Fruit fly (Drosophila melanogaster) whole organism, embryonic: ENCODE results near the gene HIP-R.

ENCODE experiments used
- Antp ChIP-seq: fragments of 200-800 bp; sonication (Bioruptor generic); optimal IDR thresholded peaks from 3 replicates; lab custom pipeline; 2016; ENCODE audit warnings: missing biosample characterization, missing genetic modification characterization
- BEAF-32 ChIP-seq: fragments of 200-800 bp; sonication (Bioruptor generic); optimal IDR thresholded peaks from 3 replicates; lab custom pipeline; 2017; ENCODE audit warnings: missing biosample characterization, missing genetic modification characterization, mild to moderate bottlenecking, moderate library complexity, missing genetic modification reagents
- Bgb ChIP-seq: fragments of 200-800 bp; sonication (Bioruptor generic); IDR thresholded peaks from 2 replicates; pipeline ENCODE4 v1.3.6; 2022; ENCODE audit warnings: missing biosample characterization, missing genetic modification characterization; ENCODE audit not compliant: partially characterized antibody
- CG10543 ChIP-seq: fragments of 200-800 bp; sonication (Bioruptor generic); optimal IDR thresholded peaks from 3 replicates; lab custom pipeline; 2017; ENCODE audit warnings: missing biosample characterization, mild to moderate bottlenecking, missing genetic modification characterization, moderate library complexity
- CG11247 ChIP-seq: fragments of 200-800 bp; sonication (Bioruptor generic); IDR thresholded peaks from 2 replicates; pipeline ENCODE4 v1.3.6; 2022; ENCODE audit warnings: missing biosample characterization, missing genetic modification characterization
- CG12659 ChIP-seq: fragments of 200-800 bp; sonication (Bioruptor generic); optimal IDR thresholded peaks from 3 replicates; lab custom pipeline; 2017; ENCODE audit warnings: mild to moderate bottlenecking, missing biosample characterization, missing genetic modification reagents, missing genetic modification characterization
- CG14710 ChIP-seq: fragments of 200-800 bp; sonication (Bioruptor generic); optimal IDR thresholded peaks from 3 replicates; lab custom pipeline; 2019; ENCODE audit warnings: missing biosample characterization, mild to moderate bottlenecking, missing genetic modification characterization, moderate library complexity
- CG17328 ChIP-seq: fragments of 200-800 bp; sonication (Bioruptor generic); IDR thresholded peaks from 2 replicates; pipeline ENCODE4 v1.3.6; 2022; ENCODE audit warnings: missing biosample characterization, missing genetic modification characterization
- CG17568 ChIP-seq: fragments of 200-800 bp; sonication (Bioruptor generic); optimal IDR thresholded peaks from 2 replicates; lab custom pipeline; 2018; ENCODE audit warnings: missing biosample characterization, mild to moderate bottlenecking, missing genetic modification characterization, moderate library complexity
- CG17829 ChIP-seq: fragments of 200-800 bp; optimal IDR thresholded peaks from 2 replicates; lab custom pipeline; 2019; ENCODE audit warnings: missing biosample characterization, mild to moderate bottlenecking, missing genetic modification characterization, moderate library complexity
- CG18011 ChIP-seq: fragments of 200-800 bp; sonication (Bioruptor generic); optimal IDR thresholded peaks from 2 replicates; lab custom pipeline; 2017; ENCODE audit warnings: missing biosample characterization, missing genetic modification characterization, mild to moderate bottlenecking, moderate library complexity, missing genotype
- CG18262 ChIP-seq: fragments of 200-800 bp; optimal IDR thresholded peaks from 3 replicates; lab custom pipeline; 2019; ENCODE audit warnings: missing biosample characterization, mild to moderate bottlenecking, missing genetic modification characterization, moderate library complexity
- CG30403 ChIP-seq: fragments of 200-800 bp; sonication (Bioruptor generic); optimal IDR thresholded peaks from 3 replicates; lab custom pipeline; 2016; ENCODE audit warnings: missing biosample characterization, missing genetic modification characterization
- CG42726 ChIP-seq: fragments of 200-800 bp; sonication (Bioruptor generic); IDR thresholded peaks from 2 replicates; pipeline ENCODE4 v1.3.6; 2022; ENCODE audit warnings: missing biosample characterization, missing genetic modification characterization; ENCODE audit not compliant: partially characterized antibody
- CG4282 ChIP-seq: fragments of 200-800 bp; sonication (Bioruptor generic); optimal IDR thresholded peaks from 2 replicates; lab custom pipeline; 2016; ENCODE audit warnings: missing biosample characterization, missing genetic modification characterization
- CG6683 ChIP-seq: fragments of 200-800 bp; sonication (Bioruptor generic); optimal IDR thresholded peaks from 2 replicates; lab custom pipeline; 2017; ENCODE audit warnings: missing biosample characterization, mild to moderate bottlenecking, missing genetic modification characterization, missing genetic modification reagents
- CG7786 ChIP-seq: fragments of 200-800 bp; sonication (Bioruptor generic); optimal IDR thresholded peaks from 2 replicates; lab custom pipeline; 2016; ENCODE audit warnings: missing biosample characterization, missing genetic modification characterization
- CG7987 ChIP-seq: fragments of 200-800 bp; sonication (Bioruptor generic); optimal IDR thresholded peaks from 2 replicates; lab custom pipeline; 2018; ENCODE audit warnings: missing biosample characterization, mild to moderate bottlenecking, missing genetic modification characterization, moderate library complexity
- CG9215 ChIP-seq: fragments of 200-800 bp; sonication (Bioruptor generic); IDR thresholded peaks from 2 replicates; pipeline ENCODE4 v1.3.6; 2022; ENCODE audit warnings: missing biosample characterization, missing genetic modification characterization
- D19A ChIP-seq: fragments of 200-800 bp; optimal IDR thresholded peaks from 3 replicates; lab custom pipeline; 2019; ENCODE audit warnings: missing biosample characterization, mild to moderate bottlenecking, missing genetic modification characterization, moderate library complexity
- Dbx ChIP-seq: fragments of 200-800 bp; sonication (Bioruptor generic); IDR thresholded peaks from 3 replicates; pipeline ENCODE4 v1.3.6; 2022; ENCODE audit warnings: missing biosample characterization, missing genetic modification characterization
- Doc3 ChIP-seq: fragments of 200-800 bp; sonication (Bioruptor generic); IDR thresholded peaks from 3 replicates; pipeline ENCODE4 v1.3.6; 2022; ENCODE audit warnings: missing biosample characterization, missing genetic modification characterization; ENCODE audit not compliant: partially characterized antibody
- Fer1 ChIP-seq: fragments of 200-800 bp; sonication (Bioruptor generic); optimal IDR thresholded peaks from 2 replicates; lab custom pipeline; 2017; ENCODE audit warnings: missing biosample characterization, mild to moderate bottlenecking, missing genetic modification characterization
- HHEX ChIP-seq: fragments of 200-800 bp; sonication (Bioruptor generic); optimal IDR thresholded peaks from 3 replicates; lab custom pipeline; 2017; ENCODE audit warnings: missing biosample characterization, mild to moderate bottlenecking, missing genetic modification characterization, missing genetic modification reagents
- HLHmδ ChIP-seq: fragments of 200-800 bp; sonication (Bioruptor generic); optimal IDR thresholded peaks from 2 replicates; lab custom pipeline; 2018; ENCODE audit warnings: missing biosample characterization, mild to moderate bottlenecking, missing genetic modification characterization, moderate library complexity
- HmgD ChIP-seq: fragments of 200-800 bp; sonication (Bioruptor generic); optimal IDR thresholded peaks from 3 replicates; lab custom pipeline; 2016; ENCODE audit warnings: missing biosample characterization, missing genetic modification characterization
- Hsf ChIP-seq: fragments of 200-800 bp; sonication (Bioruptor generic); optimal IDR thresholded peaks from 3 replicates; lab custom pipeline; 2016; ENCODE audit warnings: missing biosample characterization, missing genetic modification characterization
- MTF-1 ChIP-seq: fragments of 200-800 bp; sonication (Bioruptor generic); optimal IDR thresholded peaks from 2 replicates; lab custom pipeline; 2018; ENCODE audit warnings: missing biosample characterization, mild to moderate bottlenecking, missing genetic modification characterization, borderline replicate concordance
- Mes4 ChIP-seq: fragments of 200-800 bp; sonication (Bioruptor generic); optimal IDR thresholded peaks from 2 replicates; lab custom pipeline; 2016; ENCODE audit warnings: missing biosample characterization, missing genetic modification characterization
- Nf-YA ChIP-seq: fragments of 200-800 bp; sonication (Bioruptor generic); IDR thresholded peaks from 2 replicates; pipeline ENCODE4 v1.3.6; 2022; ENCODE audit warnings: missing biosample characterization, missing genetic modification characterization
- Scr ChIP-seq: fragments of 200-800 bp; sonication (Bioruptor generic); IDR thresholded peaks from 2 replicates; pipeline ENCODE4 v1.3.6; 2022; ENCODE audit warnings: missing biosample characterization, missing genetic modification characterization; ENCODE audit not compliant: partially characterized antibody
- Usf ChIP-seq: fragments of 200-800 bp; sonication (Bioruptor generic); optimal IDR thresholded peaks from 2 replicates; lab custom pipeline; 2017; ENCODE audit warnings: missing genotype, missing biosample characterization, missing genetic modification characterization
- abd-A ChIP-seq: fragments of 200-800 bp; sonication (Bioruptor generic); optimal IDR thresholded peaks from 3 replicates; lab custom pipeline; 2019; ENCODE audit warnings: missing biosample characterization, mild to moderate bottlenecking, missing genetic modification characterization, moderate library complexity
- eyg ChIP-seq: fragments of 200-800 bp; sonication (Bioruptor generic); optimal IDR thresholded peaks from 3 replicates; lab custom pipeline; 2016; ENCODE audit warnings: missing biosample characterization, missing genetic modification characterization
- ftz-f1 ChIP-seq: fragments of 200-800 bp; sonication (Bioruptor generic); optimal IDR thresholded peaks from 2 replicates; lab custom pipeline; 2016; ENCODE audit warnings: missing biosample characterization, missing genetic modification characterization
- hb ChIP-seq: fragments of 200-800 bp; sonication (Bioruptor generic); IDR thresholded peaks from 3 replicates; pipeline ENCODE4 v1.3.6; 2022; ENCODE audit warnings: missing biosample characterization, missing genetic modification characterization; ENCODE audit not compliant: partially characterized antibody
- jumu ChIP-seq: fragments of 200-800 bp; sonication (Bioruptor generic); optimal IDR thresholded peaks from 3 replicates; lab custom pipeline; 2016; ENCODE audit warnings: missing biosample characterization, missing genetic modification characterization
- kah ChIP-seq: fragments of 200-800 bp; sonication (Bioruptor generic); optimal IDR thresholded peaks from 2 replicates; lab custom pipeline; 2018; ENCODE audit warnings: missing biosample characterization, mild to moderate bottlenecking, missing genetic modification characterization
- knrl ChIP-seq: fragments of 200-800 bp; sonication (Bioruptor generic); IDR thresholded peaks from 3 replicates; pipeline ENCODE4 v1.3.6; 2022; ENCODE audit warnings: missing biosample characterization, missing genetic modification characterization; ENCODE audit not compliant: partially characterized antibody
- nmo ChIP-seq: fragments of 200-800 bp; sonication (Bioruptor generic); optimal IDR thresholded peaks from 2 replicates; lab custom pipeline; 2018; ENCODE audit warnings: missing biosample characterization, mild to moderate bottlenecking, missing genetic modification characterization, moderate library complexity
- peb ChIP-seq: fragments of 200-800 bp; sonication (Bioruptor generic); IDR thresholded peaks from 2 replicates; pipeline ENCODE4 v1.3.6; 2022; ENCODE audit warnings: missing biosample characterization, missing genetic modification characterization
- row ChIP-seq: fragments of 200-800 bp; sonication (Bioruptor generic); IDR thresholded peaks from 3 replicates; pipeline ENCODE4 v1.3.6; 2022; ENCODE audit warnings: missing biosample characterization, missing genetic modification characterization
- so ChIP-seq: fragments of 200-800 bp; sonication (Bioruptor generic); IDR thresholded peaks from 3 replicates; pipeline ENCODE4 v1.3.6; 2022; ENCODE audit warnings: missing biosample characterization, missing genetic modification characterization
- stwl ChIP-seq: fragments of 200-800 bp; sonication (Bioruptor generic); optimal IDR thresholded peaks from 3 replicates; lab custom pipeline; 2018; ENCODE audit warnings: missing biosample characterization, mild to moderate bottlenecking, missing genetic modification characterization, moderate library complexity
- tll ChIP-seq, 2 experiments: fragments of 200-800 bp in 1 of 2; fragments of >200 bp in 1 of 2; sonication (Bioruptor generic) in 1 of 2; optimal IDR thresholded peaks; 2 replicates each; lab custom pipeline; 2017 to 2019; ENCODE audit warnings: missing biosample characterization in 2 of 2, missing genetic modification characterization in 2 of 2, mild to moderate bottlenecking in 1 of 2, moderate library complexity in 1 of 2
- tna ChIP-seq: fragments of 200-800 bp; sonication (Bioruptor generic); IDR thresholded peaks from 2 replicates; pipeline ENCODE4 v1.3.6; 2022; ENCODE audit warnings: missing biosample characterization, missing genetic modification characterization; ENCODE audit not compliant: partially characterized antibody
- unc-4 ChIP-seq: fragments of 200-800 bp; sonication (Bioruptor generic); IDR thresholded peaks from 2 replicates; pipeline ENCODE4 v1.3.6; 2022; ENCODE audit warnings: missing biosample characterization, missing genetic modification characterization; ENCODE audit not compliant: partially characterized antibody
- zen2 ChIP-seq: fragments of 200-800 bp; sonication (Bioruptor generic); IDR thresholded peaks from 3 replicates; pipeline ENCODE4 v1.3.6; 2022; ENCODE audit warnings: missing biosample characterization, missing genetic modification characterization; ENCODE audit not compliant: partially characterized antibody

The HIP-R gene

dm6 chrX:3811340-3811788, 21.6 kb downstream of the HIP-R start, which contains the start of gene ec (continued):
- TF ChIP-seq CG11247 (0 out of 2 replicates have a peak, but pooled peaks have one; percentile 21), Bgb (peak; percentile 61; the same call in 1 of the 2 replicates), HHEX (peak; percentile 36), CG6683 (peak; percentile 10), tna (GFP tag; lab: Robert Waterston, UW) (0 out of 2 replicates have a peak, but pooled peaks have one; percentile 23), eyg (no peak), Mes4 (no peak), kah (peak; percentile 66), tll (GFP tag; optimal IDR thresholded peaks at IDR 0.05; lab: Kevin White, UChicago) (no peak), jumu (GFP tag; lab: Kevin White, UChicago) (no peak), CG10543 (GFP tag; lab: Kevin White, UChicago) (peak; percentile 44), Hsf (GFP tag; lab: Kevin White, UChicago) (peak; percentile 4), Fer1 (GFP tag; lab: Kevin White, UChicago) (peak; percentile 54), CG17829 (peak; percentile 67), HLHmδ (GFP tag; lab: Kevin White, UChicago) (peak; percentile 79), peb (GFP tag; lab: Robert Waterston, UW) (no peak), hb (GFP tag; lab: Robert Waterston, UW) (no peak), knrl (no peak; the same call in 2 of the 3 replicates), stwl (tag; lab: Kevin White, UChicago) (peak; percentile 54), so (GFP tag; lab: Robert Waterston, UW) (peak; percentile 47; the same call in 1 of the 3 replicates), ftz-f1 (GFP tag; lab: Kevin White, UChicago) (peak; percentile 56), Doc3 (GFP tag; lab: Robert Waterston, UW) (no peak), Nf-YA (no peak), row (GFP tag; lab: Robert Waterston, UW) (0 out of 3 replicates have a peak, but pooled peaks have one; percentile 19), CG30403 (GFP tag; lab: Kevin White, UChicago) (no peak), BEAF-32 (GFP tag; lab: Kevin White, UChicago) (peak; percentile 53), MTF-1 (GFP tag; lab: Kevin White, UChicago) (peak; percentile 51), CG12659 (peak; percentile 38), CG17568 (GFP tag; lab: Kevin White, UChicago) (no peak), abd-A (tag; lab: Kevin White, UChicago) (peak; percentile 5), nmo (GFP tag; lab: Kevin White, UChicago) (peak; percentile 5), Usf (GFP tag; lab: Kevin White, UChicago) (no peak), CG42726 (GFP tag; lab: Robert Waterston, UW) (0 out of 2 replicates have a peak, but pooled peaks have one; percentile 24), CG14710 (tag; lab: Kevin White, UChicago) (peak; percentile 55), CG17328 (GFP tag; lab: Robert Waterston, UW) (peak; percentile 42), zen2 (peak; percentile 21; the same call in 1 of the 3 replicates), CG7987 (GFP tag; lab: Kevin White, UChicago) (peak; percentile 52), CG4282 (peak; percentile 22), CG7786 (GFP tag; lab: Kevin White, UChicago) (no peak), Scr (GFP tag; lab: Robert Waterston, UW) (peak; percentile 45; the same call in 1 of the 2 replicates), Antp (GFP tag; lab: Kevin White, UChicago) (no peak), Dbx (GFP tag; lab: Robert Waterston, UW) (0 out of 3 replicates have a peak, but pooled peaks have one; percentile 29), CG18262 (peak; percentile 9), D19A (tag; lab: Kevin White, UChicago) (no peak), CG9215 (GFP tag; lab: Robert Waterston, UW) (no peak), unc-4 (peak; percentile 35), CG18011 (GFP tag; lab: Kevin White, UChicago) (no peak), HmgD (GFP tag; lab: Kevin White, UChicago) (peak; percentile 77)
